Worm (Caenorhabditis elegans) whole organism, early embryonic: Measurements from ENCODE around the gene srx-14.

Source experiments
- hmbx-1 ChIP-seq: sonication (generic microtip); optimal IDR thresholded peaks from 2 replicates; lab custom pipeline; 2016; ENCODE audit warnings: mild to moderate bottlenecking, missing genetic modification characterization, missing compliant biosample characterization
- pes-1 ChIP-seq: fragments of 200-800 bp; sonication (Bioruptor generic); IDR thresholded peaks from 2 replicates; pipeline ENCODE4 v1.3.6; 2022; ENCODE audit warnings: missing genetic modification reagents, missing genetic modification characterization, missing compliant biosample characterization

DNA sequence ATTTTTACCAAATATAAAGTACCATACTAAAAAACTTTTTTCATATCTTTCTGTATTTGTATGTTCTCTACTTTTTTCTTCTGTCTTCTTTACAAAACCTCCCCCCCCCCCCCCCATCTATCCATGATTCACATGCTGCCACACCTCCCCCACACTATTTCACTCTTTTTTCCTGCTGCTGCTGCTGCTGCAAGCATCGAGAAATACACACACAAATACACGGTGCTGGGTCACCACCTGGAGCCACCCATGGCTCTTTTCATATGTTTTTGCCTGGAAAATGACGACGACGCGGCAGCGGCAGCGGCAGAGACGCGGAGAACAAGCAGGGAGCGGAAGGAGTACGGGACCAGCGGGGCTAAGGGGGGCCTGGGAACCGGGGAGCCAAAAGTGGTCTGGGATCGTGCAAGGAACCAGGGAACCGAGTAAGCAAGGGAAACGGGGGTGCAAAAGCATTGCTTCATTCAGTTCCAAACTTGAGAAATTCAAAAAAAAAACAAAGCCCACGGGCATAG lies 44.8 kb downstream of the srx-14 start:
- no peak for TF ChIP-seq hmbx-1 (tag; lab: Kevin White, UChicago)
- no peak for TF ChIP-seq pes-1
